Worm (Caenorhabditis elegans) whole organism, mixed stage, embryonic: ENCODE results near the gene EEED8.12.

Experiments used
- M03D4.4 ChIP-seq: sonication (generic microtip); optimal IDR thresholded peaks from 2 replicates; lab custom pipeline; 2017; ENCODE audit warnings: mild to moderate bottlenecking, missing genetic modification characterization, missing compliant biosample characterization
- blmp-1 ChIP-seq: fragments of 150-350 bp; optimal IDR thresholded peaks from 2 replicates; lab custom pipeline; 2014; ENCODE audit warnings: missing biosample characterization, missing genetic modification characterization
- ceh-83 ChIP-seq: fragments of 200-800 bp; sonication (Bioruptor generic); optimal IDR thresholded peaks from 2 replicates; lab custom pipeline; 2018; ENCODE audit warnings: mild to moderate bottlenecking, missing genetic modification characterization, missing compliant biosample characterization
- elt-3 ChIP-seq: fragments of 150-350 bp; optimal IDR thresholded peaks from 2 replicates; lab custom pipeline; 2014; ENCODE audit warnings: missing biosample characterization, missing genetic modification characterization
- lin-13 ChIP-seq: fragments of 150-350 bp; optimal IDR thresholded peaks from 2 replicates; lab custom pipeline; 2014; ENCODE audit warnings: missing biosample characterization, missing genetic modification characterization
- lsy-2 ChIP-seq: fragments of 150-350 bp; optimal IDR thresholded peaks from 2 replicates; lab custom pipeline; 2014; ENCODE audit warnings: missing biosample characterization, missing genetic modification characterization
- mab-5 ChIP-seq: fragments of 150-350 bp; optimal IDR thresholded peaks from 2 replicates; lab custom pipeline; 2014; ENCODE audit warnings: missing biosample characterization, missing genetic modification characterization
- nhr-2 ChIP-seq: fragments of 150-350 bp; optimal IDR thresholded peaks from 2 replicates; lab custom pipeline; 2014; ENCODE audit warnings: missing biosample characterization, missing genetic modification characterization
- nhr-237 ChIP-seq: fragments of 150-350 bp; optimal IDR thresholded peaks from 2 replicates; lab custom pipeline; 2014; ENCODE audit warnings: missing biosample characterization, missing genetic modification characterization
- nhr-76 ChIP-seq: sonication (generic microtip); optimal IDR thresholded peaks from 2 replicates; lab custom pipeline; 2017; ENCODE audit warnings: missing biosample characterization, missing genetic modification characterization
- snpc-4 ChIP-seq: fragments of 150-350 bp; optimal IDR thresholded peaks from 2 replicates; lab custom pipeline; 2014; ENCODE audit warnings: missing biosample characterization, missing genetic modification characterization
- ztf-11 ChIP-seq: fragments of 150-350 bp; optimal IDR thresholded peaks from 2 replicates; lab custom pipeline; 2014; ENCODE audit warnings: missing biosample characterization, missing genetic modification characterization

- TF ChIP-seq elt-3 (no peak), ztf-11 (tag; lab: Kevin White, UChicago) (no peak), M03D4.4 (tag; lab: Kevin White, UChicago) (no peak), snpc-4 (tag; lab: Kevin White, UChicago) (no peak), nhr-76 (no peak), lin-13 (tag; lab: Kevin White, UChicago) (no peak), lsy-2 (tag; lab: Kevin White, UChicago) (no peak), mab-5 (tag; lab: Kevin White, UChicago) (no peak), blmp-1 (tag; lab: Kevin White, UChicago) (no peak), ceh-83 (no peak), nhr-2 (tag; lab: Kevin White, UChicago) (no peak), nhr-237 (no peak)
Observed at ce11 chrII:5395594-5395993, 13.2 kb downstream of the EEED8.12 start, which contains the start of gene pink-1.
